Worm (Caenorhabditis elegans): ENCODE measurements around the gene T05C3.2.

Gene T05C3.2

DNA sequence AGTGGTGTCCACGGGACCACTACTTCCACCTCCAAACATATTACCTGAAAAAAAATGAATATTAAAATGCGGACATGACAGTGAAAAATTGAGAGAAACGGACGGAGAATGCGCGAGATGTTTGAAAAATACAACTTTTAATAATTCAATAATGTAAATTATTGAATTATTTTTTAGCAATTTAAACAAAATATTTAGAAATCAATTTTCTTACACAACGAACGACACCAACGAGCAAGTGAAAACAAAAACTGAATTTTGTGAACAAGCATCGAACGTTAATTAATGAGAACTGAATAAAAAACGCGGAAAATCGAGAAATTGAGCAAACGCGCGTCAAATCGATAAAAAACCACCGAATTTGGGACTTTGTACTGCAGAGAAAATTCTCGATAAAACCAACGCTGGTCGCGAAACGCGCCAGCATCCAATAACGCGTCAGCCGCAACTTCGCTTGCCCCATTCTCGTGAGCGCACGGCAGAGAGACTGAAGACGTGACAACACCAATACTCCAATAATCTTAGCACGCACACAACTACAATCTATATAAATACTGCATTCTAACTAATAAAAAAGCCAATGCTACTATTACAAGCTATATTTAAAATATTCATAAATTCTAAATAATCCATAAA lies 11.4 kb downstream of the T05C3.2 start, which contains the start of the genes dnj-19 and nhr-47 (continued):
- TF ChIP-seq elt-3 (tag; optimal IDR thresholded peaks at IDR 0.05): peak in 2 of 6 experiments; percentile 71 to 84
- peak; percentile 86 for TF ChIP-seq mab-9 (GFP tag; IDR thresholded peaks at IDR 0.05)
- peak in 1 of 2 experiments; percentile 40 for TF ChIP-seq egl-27 (tag; optimal IDR thresholded peaks at IDR 0.05)
- TF ChIP-seq rnt-1 (tag; optimal IDR thresholded peaks at IDR 0.05): peak; percentile 94
- TF ChIP-seq mdl-1 (tag; optimal IDR thresholded peaks at IDR 0.05): peak in 1 of 2 experiments; percentile 86
- TF ChIP-seq ceh-88 (GFP tag; IDR thresholded peaks at IDR 0.05): peak; percentile 77
- TF ChIP-seq unc-86 (tag; optimal IDR thresholded peaks at IDR 0.05): peak; percentile 94
- TF ChIP-seq unc-30 (tag; optimal IDR thresholded peaks at IDR 0.05): no peak
- TF ChIP-seq F16B12.6 (tag; optimal IDR thresholded peaks at IDR 0.05): peak; percentile 59
- TF ChIP-seq alr-1 (tag; optimal IDR thresholded peaks at IDR 0.05; ENCODE audit: borderline replicate concordance): no peak
- TF ChIP-seq dsc-1 (tag; optimal IDR thresholded peaks at IDR 0.05): peak; percentile 96
- peak; percentile 83 for TF ChIP-seq zip-4 (GFP tag; optimal IDR thresholded peaks at IDR 0.05)
- no peak for TF ChIP-seq nhr-28 (tag; optimal IDR thresholded peaks at IDR 0.05)
- peak; percentile 51 for TF ChIP-seq efl-3 (GFP tag; optimal IDR thresholded peaks at IDR 0.05)
- peak; percentile 88 for TF ChIP-seq C16A3.4 (tag; optimal IDR thresholded peaks at IDR 0.05)
- peak; percentile 82 for TF ChIP-seq nhr-77 (tag; optimal IDR thresholded peaks at IDR 0.05)
- TF ChIP-seq hpl-2 (GFP tag; optimal IDR thresholded peaks at IDR 0.05): peak; percentile 59
- no peak for TF ChIP-seq vab-15 (tag; optimal IDR thresholded peaks at IDR 0.05)
- peak; percentile 29 for TF ChIP-seq nhr-237 (tag; optimal IDR thresholded peaks at IDR 0.05)
- peak; percentile 96 for TF ChIP-seq swsn-7 (tag; optimal IDR thresholded peaks at IDR 0.05)
- TF ChIP-seq zag-1 (tag; optimal IDR thresholded peaks at IDR 0.05): no peak
- TF ChIP-seq snpc-4 (tag; optimal IDR thresholded peaks at IDR 0.05): peak; percentile 79
- peak; percentile 87 for TF ChIP-seq lin-13 (GFP tag; optimal IDR thresholded peaks at IDR 0.05)
- TF ChIP-seq blmp-1 (tag; optimal IDR thresholded peaks at IDR 0.05): peak; percentile 58
- peak; percentile 94 for TF ChIP-seq mep-1 (tag; optimal IDR thresholded peaks at IDR 0.05)
- TF ChIP-seq nhr-90 (tag; optimal IDR thresholded peaks at IDR 0.05; ENCODE audit: poor library complexity): peak; percentile 94
- TF ChIP-seq C04F5.9 (tag; optimal IDR thresholded peaks at IDR 0.05): peak; percentile 28
- no peak for TF ChIP-seq unc-62 (GFP tag; optimal IDR thresholded peaks at IDR 0.05)
- TF ChIP-seq nhr-76 (tag; optimal IDR thresholded peaks at IDR 0.05): no peak
- TF ChIP-seq snu-23 (GFP tag; optimal IDR thresholded peaks at IDR 0.05): peak; percentile 95
- peak; percentile 89 for TF ChIP-seq nhr-85 (tag)
- TF ChIP-seq Y116A8C.19 (tag; optimal IDR thresholded peaks at IDR 0.05; ENCODE audit: borderline replicate concordance): no peak
- peak; percentile 83 for TF ChIP-seq ceh-8 (GFP tag; optimal IDR thresholded peaks at IDR 0.05)
- TF ChIP-seq nhr-20 (tag; optimal IDR thresholded peaks at IDR 0.05): peak; percentile 96
- peak; percentile 80 to 86 (median 86) for TF ChIP-seq dpl-1 (GFP tag; optimal IDR thresholded peaks at IDR 0.05)
- peak; percentile 93 for TF ChIP-seq lin-14 (GFP tag; optimal IDR thresholded peaks at IDR 0.05)
- no peak for TF ChIP-seq mef-2 (tag; optimal IDR thresholded peaks at IDR 0.05)
- TF ChIP-seq irx-1 (tag; optimal IDR thresholded peaks at IDR 0.05): peak; percentile 88
- TF ChIP-seq nhr-11 (tag; optimal IDR thresholded peaks at IDR 0.05): peak; percentile 82
- TF ChIP-seq sup-37 (GFP tag; optimal IDR thresholded peaks at IDR 0.05): peak; percentile 90
- TF ChIP-seq elt-2 (tag; optimal IDR thresholded peaks at IDR 0.05): peak; percentile 73
- no peak for TF ChIP-seq ceh-63 (GFP tag; optimal IDR thresholded peaks at IDR 0.05)
- TF ChIP-seq skn-1 (tag; optimal IDR thresholded peaks at IDR 0.05): peak; percentile 68
- no peak for TF ChIP-seq sptf-1 (tag; optimal IDR thresholded peaks at IDR 0.05)
- TF ChIP-seq hlh-17 (GFP tag; optimal IDR thresholded peaks at IDR 0.05; ENCODE audit: borderline replicate concordance): no peak
- no peak for TF ChIP-seq nhr-47 (tag; optimal IDR thresholded peaks at IDR 0.05)
- TF ChIP-seq nhr-19 (GFP tag; conservative IDR thresholded peaks at IDR 0.05): peak; percentile 95
- peak; percentile 62 for TF ChIP-seq fkh-10 (GFP tag; optimal IDR thresholded peaks at IDR 0.05)
- TF ChIP-seq pax-3 (tag; optimal IDR thresholded peaks at IDR 0.05): peak; percentile 88
- TF ChIP-seq xbp-1 (tag; optimal IDR thresholded peaks at IDR 0.05): peak; percentile 95
- TF ChIP-seq isw-1 (GFP tag; IDR thresholded peaks at IDR 0.05): peak; percentile 89

All from whole organism, L1 larva.